Worm (Caenorhabditis elegans): ENCODE data around the gene ZK637.4.

The ZK637.4 gene

ce11 chrIII:8886309-8886708 lies 7.3 kb upstream of the ZK637.4 start (continued):
- TF ChIP-seq dpl-1 (GFP tag; optimal IDR thresholded peaks at IDR 0.05) = peak in 1 of 3 experiments; percentile 26
- no peak for TF ChIP-seq unc-30 (tag; optimal IDR thresholded peaks at IDR 0.05)
- no peak for TF ChIP-seq sptf-1 (tag; optimal IDR thresholded peaks at IDR 0.05)
- no peak for TF ChIP-seq efl-3 (GFP tag; optimal IDR thresholded peaks at IDR 0.05)
- no peak for TF ChIP-seq unc-130 (tag; optimal IDR thresholded peaks at IDR 0.05)
- TF ChIP-seq tlp-1 (tag; optimal IDR thresholded peaks at IDR 0.05) = no peak
- peak; percentile 1 to 26 for TF ChIP-seq efl-1 (optimal IDR thresholded peaks at IDR 0.05)
- no peak for TF ChIP-seq efl-1 (GFP tag; optimal IDR thresholded peaks at IDR 0.05 in 1 of 2)
- TF ChIP-seq swsn-7 (tag; optimal IDR thresholded peaks at IDR 0.05) = peak; percentile 20
- TF ChIP-seq grh-1 (GFP tag; IDR thresholded peaks at IDR 0.05) = no peak
- TF ChIP-seq nhr-71 (tag; optimal IDR thresholded peaks at IDR 0.05) = peak; percentile 16
- TF ChIP-seq aha-1 (tag; optimal IDR thresholded peaks at IDR 0.05) = no peak
- no peak for TF ChIP-seq lin-15B (tag; optimal IDR thresholded peaks at IDR 0.05)
- TF ChIP-seq ceh-82 (tag; optimal IDR thresholded peaks at IDR 0.05) = peak in 1 of 3 experiments; percentile 5

- TF ChIP-seq ceh-82 (tag; optimal IDR thresholded peaks at IDR 0.05) (peak; percentile 45 to 80 (median 61)), unc-130 (tag; optimal IDR thresholded peaks at IDR 0.05) (peak; percentile 94), nhr-84 (tag; optimal IDR thresholded peaks at IDR 0.05) (no peak), dpl-1 (GFP tag; optimal IDR thresholded peaks at IDR 0.05) (peak; percentile 76 to 88 (median 84)), pax-3 (tag; optimal IDR thresholded peaks at IDR 0.05) (peak; percentile 70), C34B4.2 (tag; optimal IDR thresholded peaks at IDR 0.05) (no peak), nhr-20 (tag; optimal IDR thresholded peaks at IDR 0.05) (peak; percentile 96), nhr-19 (GFP tag; conservative IDR thresholded peaks at IDR 0.05) (peak; percentile 99), elt-3 (tag; optimal IDR thresholded peaks at IDR 0.05) (peak in 2 of 6 experiments; percentile 84 to 88), ceh-8 (GFP tag; optimal IDR thresholded peaks at IDR 0.05) (no peak), unc-98 (GFP tag; IDR thresholded peaks at IDR 0.05) (no peak), efl-1 (optimal IDR thresholded peaks at IDR 0.05) (peak; percentile 78 to 85), efl-1 (GFP tag; optimal IDR thresholded peaks at IDR 0.05 in 1 of 2) (peak; percentile 77 to 98), fos-1 (tag; optimal IDR thresholded peaks at IDR 0.05) (peak; percentile 43), pag-3 (tag; optimal IDR thresholded peaks at IDR 0.05; ENCODE audit: borderline replicate concordance, insufficient read depth) (peak; percentile 39), fkh-10 (GFP tag; optimal IDR thresholded peaks at IDR 0.05) (peak; percentile 42), sup-37 (GFP tag; optimal IDR thresholded peaks at IDR 0.05) (peak; percentile 25), aly-2 (tag; optimal IDR thresholded peaks at IDR 0.05) (peak; percentile 58), tlp-1 (tag; optimal IDR thresholded peaks at IDR 0.05) (no peak), blmp-1 (tag; optimal IDR thresholded peaks at IDR 0.05) (peak; percentile 82), rnt-1 (tag; optimal IDR thresholded peaks at IDR 0.05) (peak; percentile 91), mab-9 (GFP tag; IDR thresholded peaks at IDR 0.05) (peak; percentile 39; the same call in 1 of the 2 replicates), zip-4 (GFP tag; optimal IDR thresholded peaks at IDR 0.05) (peak; percentile 42), F16B12.6 (tag; optimal IDR thresholded peaks at IDR 0.05) (peak; percentile 61), isw-1 (GFP tag; IDR thresholded peaks at IDR 0.05) (peak; percentile 50), aha-1 (tag; optimal IDR thresholded peaks at IDR 0.05) (no peak), irx-1 (tag; optimal IDR thresholded peaks at IDR 0.05) (peak; percentile 63), efl-3 (GFP tag; optimal IDR thresholded peaks at IDR 0.05) (no peak), jun-1 (tag; optimal IDR thresholded peaks at IDR 0.05) (peak; percentile 75), xbp-1 (tag; optimal IDR thresholded peaks at IDR 0.05) (peak; percentile 79), tbx-2 (tag; optimal IDR thresholded peaks at IDR 0.05) (peak; percentile 88), lin-14 (GFP tag; optimal IDR thresholded peaks at IDR 0.05) (peak; percentile 84), nhr-28 (tag; optimal IDR thresholded peaks at IDR 0.05) (no peak), mep-1 (tag; optimal IDR thresholded peaks at IDR 0.05) (peak; percentile 97), alr-1 (tag; optimal IDR thresholded peaks at IDR 0.05; ENCODE audit: borderline replicate concordance) (no peak), ceh-88 (GFP tag; IDR thresholded peaks at IDR 0.05) (no peak), ets-5 (GFP tag; IDR thresholded peaks at IDR 0.05) (no peak), ceh-63 (GFP tag; optimal IDR thresholded peaks at IDR 0.05) (no peak), C16A3.4 (tag; optimal IDR thresholded peaks at IDR 0.05) (peak; percentile 88), ztf-11 (tag; optimal IDR thresholded peaks at IDR 0.05) (peak in 1 of 2 experiments; percentile 42), swsn-7 (tag; optimal IDR thresholded peaks at IDR 0.05) (peak; percentile 87), grh-1 (GFP tag; IDR thresholded peaks at IDR 0.05) (no peak; the same call in 1 of the 2 replicates), Y116A8C.19 (tag; optimal IDR thresholded peaks at IDR 0.05; ENCODE audit: borderline replicate concordance) (no peak), lin-15B (tag; optimal IDR thresholded peaks at IDR 0.05) (peak; percentile 75), lin-39 (tag; optimal IDR thresholded peaks at IDR 0.05) (peak; percentile 50)
These were observed 6.3 kb upstream of the ZK637.4 start, which contains the start of gene famh-136 for ce11 chrIII:8887184-8887801. famh-136 (plus strand) TSS chrIII:8887751.

All from whole organism, L1 larva.